Fruit fly (Drosophila melanogaster) whole organism: ENCODE measurements around the gene FucTA.

Source experiments
- CG8478 ChIP-seq: fragments of >200 bp; optimal IDR thresholded peaks from 2 replicates; lab custom pipeline; 2018; ENCODE audit warnings: inconsistent platforms
- Dll ChIP-seq: fragments of >200 bp; optimal IDR thresholded peaks from 2 replicates; lab custom pipeline; 2017
- EcR ChIP-seq, 2 experiments: fragments of >200 bp; optimal IDR thresholded peaks; 2 replicates each; lab custom pipeline; 2017; ENCODE audit warnings: missing biosample characterization in 2 of 2, missing genetic modification characterization in 2 of 2, missing genetic modification reagents in 2 of 2
- pan ChIP-seq: fragments of >200 bp; optimal IDR thresholded peaks from 2 replicates; lab custom pipeline; 2017
- psq ChIP-seq: fragments of >200 bp; optimal IDR thresholded peaks from 2 replicates; lab custom pipeline; 2017
- usp ChIP-seq: fragments of >200 bp; optimal IDR thresholded peaks from 2 replicates; lab custom pipeline; 2017; ENCODE audit warnings: missing biosample characterization, missing genetic modification characterization, mixed read lengths

Gene FucTA

DNA sequence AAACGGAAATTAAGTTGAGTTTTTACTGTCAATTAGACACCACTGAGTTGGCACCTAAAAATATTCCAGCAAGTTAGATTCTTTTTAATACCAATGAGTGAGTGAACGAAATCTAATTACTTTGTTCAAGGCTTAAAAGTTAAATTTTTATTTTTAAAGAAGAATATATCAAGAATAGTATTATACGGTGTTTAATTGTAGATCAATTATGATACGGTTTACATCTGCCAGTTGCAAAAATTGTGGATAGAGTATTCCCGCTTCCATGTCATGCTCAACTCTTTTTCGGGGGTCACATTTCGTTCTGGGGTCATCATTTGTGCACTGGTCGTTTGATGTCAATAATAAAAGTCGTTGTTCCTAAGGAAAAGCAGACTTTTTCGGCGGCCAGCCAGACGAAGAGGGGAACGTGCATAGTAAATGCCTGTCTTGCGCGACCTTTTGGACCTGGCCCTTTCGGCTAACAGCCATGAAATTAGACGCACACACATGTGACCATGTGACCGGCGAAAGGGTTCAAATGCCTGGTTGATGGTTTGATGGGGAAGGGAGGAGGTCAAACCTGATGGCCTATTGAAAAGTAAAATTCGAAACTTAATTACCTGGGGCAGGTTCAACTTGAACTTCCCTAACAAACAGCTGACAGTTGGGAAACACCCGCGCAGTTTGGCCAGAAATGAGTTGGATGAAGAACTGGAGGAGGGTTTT lies 53.5 kb downstream of the FucTA start:
- TF ChIP-seq psq (lab: Kevin White, UChicago) (no peak), CG8478 (lab: Kevin White, UChicago) (no peak), usp (no peak), EcR (GFP tag; optimal IDR thresholded peaks at IDR 0.05; lab: Kevin White, UChicago) (no peak), Dll (no peak), pan (no peak)

DNA sequence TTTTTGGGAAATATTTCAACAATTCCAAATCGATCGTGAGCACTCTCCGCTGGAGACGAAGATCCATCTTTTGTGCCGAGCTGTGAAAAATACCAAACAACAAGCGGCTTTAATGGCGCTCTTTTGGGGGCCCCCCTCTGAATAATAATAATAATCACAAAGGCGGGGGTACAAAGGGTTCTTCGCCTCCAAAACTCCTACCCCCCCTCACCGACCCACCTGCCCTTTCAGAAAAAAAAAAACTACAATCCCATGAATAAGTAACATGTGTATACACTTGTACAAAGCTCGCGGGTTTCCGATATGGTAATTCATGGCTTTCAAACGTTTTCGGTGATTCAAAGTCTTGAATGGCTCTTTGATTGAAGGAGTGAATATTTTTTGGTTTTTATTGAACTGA lies 54.4 kb downstream of the FucTA start:
- TF ChIP-seq CG8478 (lab: Kevin White, UChicago) = no peak
- TF ChIP-seq psq (lab: Kevin White, UChicago) = no peak
- TF ChIP-seq usp = no peak
- TF ChIP-seq Dll = no peak

DNA sequence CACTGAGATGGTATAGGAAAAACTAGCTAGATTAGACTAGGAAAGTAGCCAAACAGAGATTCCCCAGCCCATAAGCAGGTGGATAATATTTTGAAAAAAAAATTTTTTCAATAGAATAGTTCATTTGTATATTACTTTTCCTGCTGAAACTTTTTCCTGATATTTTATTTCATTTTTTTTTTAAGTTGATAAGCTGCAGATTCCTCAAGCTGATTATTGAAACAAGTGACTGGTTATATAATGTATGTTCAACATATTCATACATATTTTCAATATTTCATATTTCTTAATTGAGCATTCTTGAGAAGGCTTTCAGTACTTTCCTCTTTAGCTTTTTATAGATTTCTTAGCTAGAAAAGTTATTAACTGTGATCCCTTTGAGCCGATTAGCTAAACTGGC lies 56.2 kb downstream of the FucTA start:
- TF ChIP-seq Dll = no peak
- no peak for TF ChIP-seq pan
- TF ChIP-seq EcR (GFP tag; optimal IDR thresholded peaks at IDR 0.05; lab: Kevin White, UChicago) = no peak
- no peak for TF ChIP-seq CG8478 (lab: Kevin White, UChicago)
- no peak for TF ChIP-seq usp
- TF ChIP-seq psq (lab: Kevin White, UChicago) = no peak

DNA sequence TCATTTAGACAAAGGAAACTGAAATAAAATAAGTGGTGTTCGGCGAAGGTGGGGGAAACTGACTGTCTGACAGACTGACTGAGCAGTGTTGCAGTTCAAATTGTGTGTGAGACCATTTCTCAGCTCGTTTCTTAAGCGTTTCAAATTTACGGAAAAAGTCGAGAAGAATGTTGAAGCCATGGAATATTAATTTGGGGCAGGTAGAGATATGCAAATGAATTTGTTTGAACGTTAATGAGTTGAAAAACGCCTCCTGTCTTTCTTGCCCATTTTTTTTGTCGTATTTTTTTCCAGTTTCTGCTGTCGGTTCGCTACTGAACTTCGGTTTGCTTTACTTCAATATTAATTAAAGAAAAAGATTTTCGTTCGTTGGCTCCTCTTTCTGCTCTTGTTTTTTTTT lies 56.6 kb downstream of the FucTA start:
- TF ChIP-seq EcR (GFP tag; optimal IDR thresholded peaks at IDR 0.05; lab: Kevin White, UChicago) (no peak), usp (no peak)
